Fruit fly (Drosophila melanogaster) whole organism, wandering third instar larva: ENCODE data around the gene Sgs8.

Source experiments
- Abd-B ChIP-seq: fragments of >200 bp; optimal IDR thresholded peaks from 2 replicates; lab custom pipeline; 2017; ENCODE audit warnings: missing biosample characterization, missing genetic modification characterization
- CG32264 ChIP-seq: fragments of 200-800 bp; sonication (Bioruptor generic); optimal IDR thresholded peaks from 2 replicates; lab custom pipeline; 2016; ENCODE audit warnings: missing biosample characterization, missing genetic modification characterization
- Dfd ChIP-seq: fragments of >200 bp; optimal IDR thresholded peaks from 2 replicates; lab custom pipeline; 2017; ENCODE audit warnings: missing biosample characterization, missing genetic modification characterization
- HLH106 ChIP-seq: fragments of 200-800 bp; optimal IDR thresholded peaks from 3 replicates; lab custom pipeline; 2019; ENCODE audit warnings: missing biosample characterization, mild to moderate bottlenecking, missing genetic modification characterization, moderate library complexity
- Hr78 ChIP-seq: fragments of >200 bp; optimal IDR thresholded peaks from 2 replicates; lab custom pipeline; 2017; ENCODE audit warnings: missing biosample characterization, missing genetic modification characterization
- Jra ChIP-seq: sonication (Bioruptor generic); optimal IDR thresholded peaks from 2 replicates; lab custom pipeline; 2016; ENCODE audit warnings: missing biosample characterization, missing genetic modification characterization
- OdsH ChIP-seq: fragments of 200-800 bp; sonication (Bioruptor generic); optimal IDR thresholded peaks from 2 replicates; lab custom pipeline; 2016; ENCODE audit warnings: missing biosample characterization, mild to moderate bottlenecking, missing genetic modification characterization
- Rel ChIP-seq, 2 experiments: fragments of 200-800 bp; sonication (Bioruptor generic) in 1 of 2; optimal IDR thresholded peaks; 2 replicates in 1 of 2; 3 replicates in 1 of 2; lab custom pipeline; 2016 to 2019; ENCODE audit warnings: mild to moderate bottlenecking in 2 of 2, missing biosample characterization in 2 of 2, missing genetic modification characterization in 2 of 2, moderate library complexity in 1 of 2
- brk ChIP-seq: fragments of 200-800 bp; sonication (Bioruptor generic); optimal IDR thresholded peaks from 2 replicates; lab custom pipeline; 2016; ENCODE audit warnings: missing biosample characterization, mild to moderate bottlenecking, missing genetic modification characterization
- fru ChIP-seq: fragments of 200-800 bp; sonication (Bioruptor generic); optimal IDR thresholded peaks from 3 replicates; lab custom pipeline; 2016; ENCODE audit warnings: missing biosample characterization, mild to moderate bottlenecking, missing genetic modification characterization
- lola ChIP-seq: fragments of >200 bp; optimal IDR thresholded peaks from 2 replicates; lab custom pipeline; 2017; ENCODE audit warnings: missing biosample characterization, missing genetic modification characterization
- usp ChIP-seq: fragments of >200 bp; optimal IDR thresholded peaks from 2 replicates; lab custom pipeline; 2017; ENCODE audit warnings: missing biosample characterization, missing genetic modification characterization
- woc ChIP-seq: sonication (Bioruptor generic); optimal IDR thresholded peaks from 2 replicates; lab custom pipeline; 2016; ENCODE audit warnings: missing biosample characterization, mild to moderate bottlenecking, missing genetic modification characterization

- TF ChIP-seq woc (GFP tag; lab: Kevin White, UChicago) = no peak
- TF ChIP-seq brk = no peak
- no peak for TF ChIP-seq Abd-B (GFP tag; lab: Kevin White, UChicago)
- no peak for TF ChIP-seq usp (GFP tag; lab: Kevin White, UChicago)
- TF ChIP-seq HLH106 (tag; lab: Kevin White, UChicago) = no peak
- no peak for TF ChIP-seq Rel (GFP tag; optimal IDR thresholded peaks at IDR 0.05; lab: Kevin White, UChicago)
- TF ChIP-seq Rel (tag; optimal IDR thresholded peaks at IDR 0.05; lab: Kevin White, UChicago) = no peak
- TF ChIP-seq lola (GFP tag; lab: Kevin White, UChicago) = no peak
- TF ChIP-seq fru (GFP tag; lab: Kevin White, UChicago) = no peak
- no peak for TF ChIP-seq Jra (GFP tag; lab: Kevin White, UChicago)
- peak; percentile 89 for TF ChIP-seq Dfd (GFP tag; lab: Kevin White, UChicago)
- no peak for TF ChIP-seq Hr78 (GFP tag; lab: Kevin White, UChicago)
- no peak for TF ChIP-seq OdsH
- TF ChIP-seq CG32264 (GFP tag; lab: Kevin White, UChicago) = no peak
Observed at dm6 chr3L:11555662-11556460, 46.7 kb upstream of the Sgs8 start.
